Fruit fly (Drosophila melanogaster) whole organism, adult: ENCODE measurements around the gene CG13623.

ENCODE experiments used
- CG11617 ChIP-seq: fragments of 200-800 bp; sonication (Bioruptor generic); optimal IDR thresholded peaks from 2 replicates; lab custom pipeline; 2017; ENCODE audit warnings: mild to moderate bottlenecking, missing biosample characterization, missing genetic modification reagents, missing genetic modification characterization
- CG12768 ChIP-seq: fragments of 200-800 bp; sonication (Bioruptor generic); optimal IDR thresholded peaks from 2 replicates; lab custom pipeline; 2017; ENCODE audit warnings: missing biosample characterization, missing genetic modification characterization, mild to moderate bottlenecking, moderate library complexity, missing genetic modification reagents
- CG14711 ChIP-seq: fragments of 200-800 bp; sonication (Bioruptor generic); optimal IDR thresholded peaks from 2 replicates; lab custom pipeline; 2018; ENCODE audit warnings: missing biosample characterization, mild to moderate bottlenecking, missing genetic modification characterization, moderate library complexity
- CG1620 ChIP-seq: fragments of 200-800 bp; sonication (Bioruptor generic); optimal IDR thresholded peaks from 2 replicates; lab custom pipeline; 2016; ENCODE audit warnings: missing biosample characterization, missing genetic modification characterization
- CG33017 ChIP-seq: fragments of 200-800 bp; sonication (Bioruptor generic); optimal IDR thresholded peaks from 2 replicates; lab custom pipeline; 2018; ENCODE audit warnings: missing biosample characterization, mild to moderate bottlenecking, missing genetic modification characterization, moderate library complexity
- CG5204 ChIP-seq: fragments of 200-800 bp; sonication (Bioruptor generic); optimal IDR thresholded peaks from 2 replicates; lab custom pipeline; 2016; ENCODE audit warnings: missing biosample characterization, missing genetic modification characterization
- CG7045 ChIP-seq: fragments of 200-800 bp; sonication (Bioruptor generic); optimal IDR thresholded peaks from 2 replicates; lab custom pipeline; 2017; ENCODE audit warnings: missing biosample characterization, mild to moderate bottlenecking, missing genetic modification characterization
- CG7101 ChIP-seq: fragments of 200-800 bp; sonication (Bioruptor generic); optimal IDR thresholded peaks from 2 replicates; lab custom pipeline; 2018; ENCODE audit warnings: missing biosample characterization, mild to moderate bottlenecking, missing genetic modification characterization, moderate library complexity
- Clk ChIP-seq: fragments of 200-800 bp; sonication (Bioruptor generic); optimal IDR thresholded peaks from 2 replicates; lab custom pipeline; 2017; ENCODE audit warnings: missing biosample characterization, missing genetic modification characterization
- Crg-1 ChIP-seq: fragments of 200-800 bp; sonication (Bioruptor generic); optimal IDR thresholded peaks from 2 replicates; lab custom pipeline; 2016; ENCODE audit warnings: missing biosample characterization, missing genetic modification characterization
- Hr96 ChIP-seq: fragments of 200-800 bp; sonication (Bioruptor generic); optimal IDR thresholded peaks from 2 replicates; lab custom pipeline; 2016; ENCODE audit warnings: missing biosample characterization, missing genetic modification characterization
- Mnt ChIP-seq: fragments of 200-800 bp; sonication (Bioruptor generic); optimal IDR thresholded peaks from 2 replicates; lab custom pipeline; 2016; ENCODE audit warnings: missing biosample characterization, mild to moderate bottlenecking, missing genetic modification characterization
- bab1 ChIP-seq: fragments of 200-800 bp; sonication (Bioruptor generic); optimal IDR thresholded peaks from 3 replicates; lab custom pipeline; 2019; ENCODE audit warnings: missing biosample characterization, mild to moderate bottlenecking, missing genetic modification characterization, moderate library complexity
- cic ChIP-seq: fragments of 200-800 bp; sonication (Bioruptor generic); optimal IDR thresholded peaks from 2 replicates; lab custom pipeline; 2017; ENCODE audit warnings: missing biosample characterization, mild to moderate bottlenecking, missing genetic modification characterization, moderate library complexity
- cnc ChIP-seq, 2 experiments: fragments of >200 bp; optimal IDR thresholded peaks; 2 replicates each; lab custom pipeline; 2017
- kay ChIP-seq: fragments of 200-800 bp; sonication (Bioruptor generic); peaks from one replicate; lab custom pipeline; 2016; ENCODE audit warnings: missing biosample characterization, missing genetic modification characterization, borderline replicate concordance
- ovo ChIP-seq: fragments of 200-800 bp; sonication (Bioruptor generic); optimal IDR thresholded peaks from 2 replicates; lab custom pipeline; 2016; ENCODE audit warnings: missing biosample characterization, missing genetic modification characterization
- pad ChIP-seq: fragments of 200-800 bp; sonication (Bioruptor generic); optimal IDR thresholded peaks from 3 replicates; lab custom pipeline; 2017; ENCODE audit warnings: missing biosample characterization, missing genetic modification characterization, mild to moderate bottlenecking, moderate library complexity, missing genetic modification reagents
- tj ChIP-seq: fragments of 200-800 bp; sonication (Bioruptor generic); optimal IDR thresholded peaks from 3 replicates; lab custom pipeline; 2017; ENCODE audit warnings: missing biosample characterization, mild to moderate bottlenecking, missing genetic modification characterization, moderate library complexity
- toe ChIP-seq: fragments of 200-800 bp; sonication (Bioruptor generic); optimal IDR thresholded peaks from 2 replicates; lab custom pipeline; 2016; ENCODE audit warnings: missing biosample characterization, missing genetic modification characterization

Gene CG13623

dm6 chr3R:24514652-24515328 lies 15.6 kb downstream of the CG13623 start, which contains the start of the genes nAChRbeta2 and DZIP1:
Gene nAChRbeta2, minus strand, starts transcription at chr3R:24515106.
Gene DZIP1, plus strand, starts transcription at chr3R:24515278.
- TF ChIP-seq ovo (GFP tag; lab: Kevin White, UChicago) (no peak), pad (GFP tag; lab: Kevin White, UChicago) (no peak)

dm6 chr3R:24503627-24504026 lies 26.7 kb downstream of the CG13623 start:
- TF ChIP-seq Hr96 (GFP tag; lab: Kevin White, UChicago) = no peak
- no peak for TF ChIP-seq CG33017 (tag; lab: Kevin White, UChicago)
- no peak for TF ChIP-seq CG14711 (tag; lab: Kevin White, UChicago)
- TF ChIP-seq Mnt = no peak

dm6 chr3R:24496084-24496483 lies 34.3 kb downstream of the CG13623 start:
- TF ChIP-seq CG14711 (tag; lab: Kevin White, UChicago) (no peak), kay (GFP tag; lab: Kevin White, UChicago) (no peak), Clk (GFP tag; lab: Kevin White, UChicago) (no peak), bab1 (no peak), Hr96 (GFP tag; lab: Kevin White, UChicago) (no peak), tj (GFP tag; lab: Kevin White, UChicago) (no peak), toe (no peak), CG12768 (GFP tag; lab: Kevin White, UChicago) (no peak), CG1620 (no peak), cic (GFP tag; lab: Kevin White, UChicago) (no peak), CG7101 (no peak), CG5204 (GFP tag; lab: Kevin White, UChicago) (no peak), CG11617 (GFP tag; lab: Kevin White, UChicago) (no peak), cnc (optimal IDR thresholded peaks at IDR 0.05; lab: Kevin White, UChicago) (no peak), Crg-1 (GFP tag; lab: Kevin White, UChicago) (no peak), Mnt (no peak), ovo (GFP tag; lab: Kevin White, UChicago) (no peak), CG33017 (tag; lab: Kevin White, UChicago) (no peak)

DNA sequence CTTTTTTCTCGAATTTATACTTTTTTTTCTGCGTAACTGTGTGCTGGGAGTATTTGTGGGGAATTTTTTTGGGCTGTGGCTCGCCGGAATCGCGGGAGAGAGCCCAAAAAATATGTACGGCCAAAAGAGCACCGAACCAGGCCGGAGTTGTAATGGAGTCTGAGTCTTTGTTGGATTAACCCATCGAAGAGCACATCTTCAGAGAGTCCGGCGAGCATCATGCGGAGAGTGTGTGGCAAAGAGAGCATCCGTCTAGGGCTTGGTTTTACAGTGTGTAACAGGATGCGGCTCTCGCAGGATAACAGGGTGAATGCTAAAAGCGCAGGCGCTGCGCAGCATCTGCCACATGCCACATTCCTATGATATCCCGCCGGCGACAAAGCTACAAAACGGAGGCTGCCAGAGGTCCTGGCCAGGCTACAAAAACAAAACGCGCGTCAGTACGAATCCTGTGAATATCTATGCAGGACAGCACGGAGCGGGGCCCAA lies 45.3 kb downstream of the CG13623 start, which contains the start of gene nAChRalpha2:
Gene nAChRalpha2, plus strand, starts transcription at position 439 of the 489 bp plus-strand sequence.
- TF ChIP-seq CG7045 (GFP tag; lab: Kevin White, UChicago) = no peak
- TF ChIP-seq cic (GFP tag; lab: Kevin White, UChicago) = no peak
- no peak for TF ChIP-seq Mnt

dm6 chr3R:24481040-24481439 lies 49.3 kb downstream of the CG13623 start:
- TF ChIP-seq CG11617 (GFP tag; lab: Kevin White, UChicago) = no peak
- TF ChIP-seq CG7045 (GFP tag; lab: Kevin White, UChicago) = no peak
- no peak for TF ChIP-seq Clk (GFP tag; lab: Kevin White, UChicago)
